Fruit fly (Drosophila melanogaster): Measurements from ENCODE around the gene CG10041.
A peak's percentile ranks its signal among the peaks of the same experiment; 100 is the strongest.

CG10041 gene

DNA sequence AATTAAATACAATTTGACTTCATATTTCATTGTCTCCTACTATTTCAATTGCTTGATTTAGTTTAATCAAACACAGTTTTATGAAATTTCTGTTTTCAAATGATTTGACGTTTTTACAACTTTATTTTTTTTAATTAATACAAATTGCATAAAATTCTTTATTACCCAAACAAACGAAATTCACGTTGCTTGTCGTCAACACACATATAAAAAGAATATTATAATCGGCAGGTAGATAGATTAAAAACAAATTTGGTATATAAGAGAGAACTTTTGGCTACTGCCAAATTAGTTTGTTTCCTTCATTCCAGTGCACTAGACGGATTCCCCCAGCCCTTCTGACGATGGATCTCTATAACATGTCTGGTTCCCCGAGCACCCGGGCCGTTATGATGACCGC lies 24.9 kb upstream of the CG10041 start, which contains the start of gene GstD6:
Gene GstD6 (plus strand): TSS at position 301 of the 400 bp plus-strand sequence.
- TF ChIP-seq Pif1A (GFP tag; optimal IDR thresholded peaks at IDR 0.05) (no peak), CG13204 (GFP tag; optimal IDR thresholded peaks at IDR 0.05) (no peak), CG34367 (tag; optimal IDR thresholded peaks at IDR 0.05) (no peak), CG17806 (tag; optimal IDR thresholded peaks at IDR 0.05) (no peak), CG4496 (GFP tag; IDR thresholded peaks at IDR 0.05) (no peak), Snoo (tag; optimal IDR thresholded peaks at IDR 0.05) (no peak), CG9948 (tag; optimal IDR thresholded peaks at IDR 0.05) (no peak), CG15710 (tag; optimal IDR thresholded peaks at IDR 0.05) (no peak), CG12605 (GFP tag; IDR thresholded peaks at IDR 0.05) (no peak), CG8159 (tag; optimal IDR thresholded peaks at IDR 0.05) (no peak), fd96Ca (GFP tag; IDR thresholded peaks at IDR 0.05) (no peak), CG32121 (GFP tag; IDR thresholded peaks at IDR 0.05) (no peak), Pif1B (GFP tag; optimal IDR thresholded peaks at IDR 0.05) (no peak), rn (GFP tag; IDR thresholded peaks at IDR 0.05) (no peak), CG14655 (GFP tag; optimal IDR thresholded peaks at IDR 0.05) (no peak), gl (tag; optimal IDR thresholded peaks at IDR 0.05) (no peak), D1 (tag; optimal IDR thresholded peaks at IDR 0.05) (no peak), EcR (GFP tag; optimal IDR thresholded peaks at IDR 0.05) (no peak), Ets98B (GFP tag; IDR thresholded peaks at IDR 0.05) (no peak), CG8301 (tag; optimal IDR thresholded peaks at IDR 0.05) (no peak)

DNA sequence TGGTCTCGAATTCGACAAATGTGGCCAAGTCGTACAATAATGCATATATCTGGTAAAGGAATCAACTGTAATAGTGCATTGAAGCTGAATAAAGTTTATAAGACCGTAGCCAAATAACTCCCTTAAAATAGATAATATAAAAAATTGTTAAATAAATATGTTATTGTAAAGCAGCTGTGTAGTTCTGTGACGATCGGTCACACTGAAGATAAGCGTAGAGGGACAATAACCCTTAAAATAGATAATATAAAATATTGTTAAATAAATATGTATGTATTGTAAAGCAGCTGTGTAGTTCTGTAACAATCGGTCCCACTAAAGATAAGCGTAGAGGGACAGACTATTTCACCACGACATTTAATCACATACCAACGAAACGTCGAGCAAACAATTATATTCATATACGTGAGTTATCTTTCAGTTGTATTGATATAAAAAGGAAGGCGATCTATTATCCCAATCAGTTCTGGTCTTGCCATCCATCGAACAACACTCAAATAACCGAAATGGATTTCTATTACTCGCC lies 23.4 kb upstream of the CG10041 start, which contains the start of gene GstD5:
Gene GstD5 (plus strand): TSS at position 476 of the 526 bp plus-strand sequence.
- TF ChIP-seq gl (tag; optimal IDR thresholded peaks at IDR 0.05) (no peak), fd96Ca (GFP tag; IDR thresholded peaks at IDR 0.05) (no peak), CG8301 (tag; optimal IDR thresholded peaks at IDR 0.05) (no peak), EcR (GFP tag; optimal IDR thresholded peaks at IDR 0.05) (peak; percentile 76)

DNA sequence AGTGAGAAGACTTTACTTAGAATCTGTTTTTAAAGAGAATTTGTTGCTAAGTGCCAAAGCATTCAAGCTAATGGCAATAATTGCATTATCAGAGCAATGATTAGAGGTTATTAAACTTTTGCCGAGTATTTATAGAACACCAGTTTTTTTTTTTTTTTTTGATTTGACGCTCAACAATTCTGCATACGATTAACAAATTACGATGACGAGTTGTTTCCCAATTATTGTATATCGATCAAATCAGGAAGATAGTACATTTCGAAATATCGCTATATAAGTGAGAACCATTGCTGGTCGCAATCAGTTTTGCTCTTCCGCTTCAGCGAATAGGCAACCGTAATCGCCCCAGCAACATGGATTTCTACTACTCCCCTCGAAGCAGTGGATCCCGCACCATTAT lies 21.9 kb upstream of the CG10041 start, which contains the start of gene GstD4:
Gene GstD4 (plus strand): TSS at position 301 of the 400 bp plus-strand sequence.
- TF ChIP-seq Snoo (tag; optimal IDR thresholded peaks at IDR 0.05) (no peak), EcR (GFP tag; optimal IDR thresholded peaks at IDR 0.05) (peak; percentile 21)

DNA sequence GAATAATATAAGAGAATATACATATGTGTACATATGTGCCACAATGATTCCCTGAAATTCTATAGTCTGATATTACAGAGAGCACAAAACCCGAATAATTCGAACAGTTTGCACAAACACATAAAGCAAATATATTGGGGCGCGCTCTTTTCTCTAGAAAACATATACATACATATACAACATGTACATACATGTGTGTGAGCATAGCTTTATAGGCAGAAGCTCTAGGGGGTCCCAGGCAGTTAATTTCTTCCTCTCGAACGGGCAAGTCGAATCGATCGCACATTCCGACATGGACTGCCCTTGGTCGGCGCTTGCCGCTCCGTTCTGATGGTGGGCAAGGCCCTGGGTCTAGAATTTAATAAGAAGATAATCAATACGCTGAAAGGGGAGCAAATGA lies 20.9 kb upstream of the CG10041 start, which contains the start of gene GstD3:
Gene GstD3 (plus strand): TSS at position 269 of the 400 bp plus-strand sequence.
- no peak for TF ChIP-seq CG8159 (tag; optimal IDR thresholded peaks at IDR 0.05)
- peak; percentile 25 for TF ChIP-seq EcR (GFP tag; optimal IDR thresholded peaks at IDR 0.05)

DNA sequence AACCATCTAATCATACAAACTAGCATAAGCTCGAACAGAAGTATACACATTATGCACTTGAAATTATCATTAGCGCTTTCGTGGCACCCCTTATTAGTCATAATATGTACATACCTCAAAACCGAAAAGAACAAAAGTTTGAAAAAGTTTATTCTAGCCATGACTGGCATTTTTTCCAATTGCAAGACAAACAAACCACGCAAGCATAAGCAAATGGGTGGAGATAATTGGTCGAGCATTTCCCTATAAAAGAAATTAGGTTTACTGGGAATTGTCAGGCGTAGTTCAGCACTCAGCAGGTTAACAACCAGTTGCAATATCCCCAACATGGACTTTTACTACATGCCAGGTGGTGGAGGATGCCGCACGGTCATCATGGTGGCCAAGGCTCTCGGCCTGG lies 19.8 kb upstream of the CG10041 start, which contains the start of gene GstD2:
Gene GstD2 (plus strand): TSS at position 301 of the 400 bp plus-strand sequence.
- TF ChIP-seq CG32121 (GFP tag; IDR thresholded peaks at IDR 0.05) (no peak), CG12605 (GFP tag; IDR thresholded peaks at IDR 0.05) (no peak), CG10348 (GFP tag; IDR thresholded peaks at IDR 0.05) (no peak), Snoo (tag; optimal IDR thresholded peaks at IDR 0.05) (no peak), CG8301 (tag; optimal IDR thresholded peaks at IDR 0.05) (no peak), CG4496 (GFP tag; IDR thresholded peaks at IDR 0.05) (no peak), Pif1B (GFP tag; optimal IDR thresholded peaks at IDR 0.05) (no peak), EcR (GFP tag; optimal IDR thresholded peaks at IDR 0.05) (no peak), Pif1A (GFP tag; optimal IDR thresholded peaks at IDR 0.05) (no peak), CG9948 (tag; optimal IDR thresholded peaks at IDR 0.05) (no peak), Ets98B (GFP tag; IDR thresholded peaks at IDR 0.05) (no peak), CG8159 (tag; optimal IDR thresholded peaks at IDR 0.05) (no peak), CG14655 (GFP tag; optimal IDR thresholded peaks at IDR 0.05) (no peak), rn (GFP tag; IDR thresholded peaks at IDR 0.05) (no peak), D1 (tag; optimal IDR thresholded peaks at IDR 0.05) (no peak), CG34367 (tag; optimal IDR thresholded peaks at IDR 0.05) (no peak)

DNA sequence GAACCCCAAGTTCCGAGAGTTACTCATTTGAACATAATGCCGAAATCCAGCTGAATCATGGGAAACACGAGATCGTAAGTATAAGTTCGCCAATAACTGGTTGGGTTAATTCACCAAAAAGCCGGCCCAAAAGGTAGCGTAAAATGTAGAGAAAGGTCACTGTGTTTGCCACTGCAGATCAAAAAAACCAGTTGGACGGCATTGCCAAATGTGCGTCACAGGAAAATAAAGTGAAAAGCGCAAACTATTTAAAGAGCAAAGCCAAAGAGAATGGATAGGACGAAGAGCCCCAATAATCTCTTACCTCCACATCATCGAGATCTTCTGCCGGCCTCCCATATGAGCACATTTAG lies 18.7 kb upstream of the CG10041 start:
- TF ChIP-seq CG8159 (tag; optimal IDR thresholded peaks at IDR 0.05) (no peak), Ets98B (GFP tag; IDR thresholded peaks at IDR 0.05) (no peak), CG4496 (GFP tag; IDR thresholded peaks at IDR 0.05) (no peak), fd96Ca (GFP tag; IDR thresholded peaks at IDR 0.05) (no peak), CG17806 (tag; optimal IDR thresholded peaks at IDR 0.05) (no peak), CG15710 (tag; optimal IDR thresholded peaks at IDR 0.05) (no peak), CG8301 (tag; optimal IDR thresholded peaks at IDR 0.05) (no peak), CG32121 (GFP tag; IDR thresholded peaks at IDR 0.05) (no peak), rn (GFP tag; IDR thresholded peaks at IDR 0.05) (no peak), Pif1B (GFP tag; optimal IDR thresholded peaks at IDR 0.05) (no peak), gl (tag; optimal IDR thresholded peaks at IDR 0.05) (no peak), CG14655 (GFP tag; optimal IDR thresholded peaks at IDR 0.05) (no peak), EcR (GFP tag; optimal IDR thresholded peaks at IDR 0.05) (peak; percentile 84), CG12605 (GFP tag; IDR thresholded peaks at IDR 0.05) (peak; percentile 10; the same call in 1 of the 2 replicates)

All from whole organism, pupa.